Fruit fly (Drosophila melanogaster): Measurements from ENCODE around the gene Spn28Dc.

Gene Spn28Dc

dm6 chr2L:7971423-7971822 lies 35.6 kb downstream of the Spn28Dc start (continued):
- TF ChIP-seq pdm3 (GFP tag; optimal IDR thresholded peaks at IDR 0.05) (peak; percentile 52), CG8119 (GFP tag; IDR thresholded peaks at IDR 0.05) (peak; percentile 89), CG3919 (GFP tag; optimal IDR thresholded peaks at IDR 0.05) (peak; percentile 27), spab (GFP tag; optimal IDR thresholded peaks at IDR 0.05) (no peak), Hr4 (GFP tag; optimal IDR thresholded peaks at IDR 0.05) (peak; percentile 59), CG8319 (GFP tag; optimal IDR thresholded peaks at IDR 0.05) (no peak), topi (GFP tag; optimal IDR thresholded peaks at IDR 0.05) (peak; percentile 2), dsx (GFP tag; optimal IDR thresholded peaks at IDR 0.05; ENCODE audit: poor library complexity, severe bottlenecking) (no peak), salr (GFP tag; optimal IDR thresholded peaks at IDR 0.05) (peak in 1 of 2 experiments; percentile 58), net (GFP tag; optimal IDR thresholded peaks at IDR 0.05) (no peak), CG6792 (GFP tag; optimal IDR thresholded peaks at IDR 0.05) (peak; percentile 29), Sox102F (GFP tag; optimal IDR thresholded peaks at IDR 0.05) (no peak), Sox14 (GFP tag; optimal IDR thresholded peaks at IDR 0.05) (no peak), CG1621 (tag; optimal IDR thresholded peaks at IDR 0.05) (no peak), CG6854 (GFP tag; optimal IDR thresholded peaks at IDR 0.05) (no peak)

dm6 chr2L:7970001-7970400 lies 37.0 kb downstream of the Spn28Dc start:
- TF ChIP-seq acj6 (GFP tag; optimal IDR thresholded peaks at IDR 0.05): no peak
- no peak for TF ChIP-seq CG6854 (GFP tag; optimal IDR thresholded peaks at IDR 0.05)
- TF ChIP-seq salr (GFP tag; optimal IDR thresholded peaks at IDR 0.05): no peak
- TF ChIP-seq Eip93F (GFP tag; optimal IDR thresholded peaks at IDR 0.05): no peak
- TF ChIP-seq Met (GFP tag; optimal IDR thresholded peaks at IDR 0.05): no peak
- no peak for TF ChIP-seq dac (GFP tag; optimal IDR thresholded peaks at IDR 0.05)
- peak; percentile 5 for TF ChIP-seq vri (GFP tag; optimal IDR thresholded peaks at IDR 0.05)
- TF ChIP-seq CG6792 (GFP tag; optimal IDR thresholded peaks at IDR 0.05): no peak
- no peak for TF ChIP-seq eg (GFP tag; IDR thresholded peaks at IDR 0.05)
- no peak for TF ChIP-seq CG7368 (GFP tag; optimal IDR thresholded peaks at IDR 0.05)
- TF ChIP-seq CG16779 (tag; optimal IDR thresholded peaks at IDR 0.05): no peak
- no peak for TF ChIP-seq CG10631 (GFP tag; optimal IDR thresholded peaks at IDR 0.05)
- TF ChIP-seq Smox (GFP tag; optimal IDR thresholded peaks at IDR 0.05): no peak
- peak; percentile 62 for TF ChIP-seq Eip78C (GFP tag)
- TF ChIP-seq CG15336 (GFP tag; IDR thresholded peaks at IDR 0.05): no peak
- no peak for TF ChIP-seq CG11294 (GFP tag; IDR thresholded peaks at IDR 0.05)
- TF ChIP-seq Hr39 (GFP tag; optimal IDR thresholded peaks at IDR 0.05): no peak
- no peak for TF ChIP-seq Hr38 (GFP tag; optimal IDR thresholded peaks at IDR 0.05)
- TF ChIP-seq fkh (GFP tag; optimal IDR thresholded peaks at IDR 0.05): no peak
- peak; percentile 91 for TF ChIP-seq svp (GFP tag)
- no peak for TF ChIP-seq Blimp-1 (GFP tag; optimal IDR thresholded peaks at IDR 0.05)
- TF ChIP-seq CG1621 (tag; optimal IDR thresholded peaks at IDR 0.05): no peak

- no peak for TF ChIP-seq CG6163 (GFP tag; IDR thresholded peaks at IDR 0.05)
- TF ChIP-seq CG3919 (GFP tag; optimal IDR thresholded peaks at IDR 0.05): no peak
- TF ChIP-seq CG16779 (tag; optimal IDR thresholded peaks at IDR 0.05): no peak
- no peak for TF ChIP-seq OdsH (GFP tag; optimal IDR thresholded peaks at IDR 0.05)
- TF ChIP-seq Hr38 (GFP tag; optimal IDR thresholded peaks at IDR 0.05): no peak
- no peak for TF ChIP-seq Smox (GFP tag; optimal IDR thresholded peaks at IDR 0.05)
- no peak for TF ChIP-seq CG34406 (GFP tag; optimal IDR thresholded peaks at IDR 0.05)
- no peak for TF ChIP-seq CG11902 (GFP tag; optimal IDR thresholded peaks at IDR 0.05)
- TF ChIP-seq spab (GFP tag; optimal IDR thresholded peaks at IDR 0.05): no peak
- TF ChIP-seq Sox15 (GFP tag; optimal IDR thresholded peaks at IDR 0.05): no peak
- no peak for TF ChIP-seq Eip75B (GFP tag; optimal IDR thresholded peaks at IDR 0.05)
- TF ChIP-seq CG3032 (tag; optimal IDR thresholded peaks at IDR 0.05): no peak
- no peak for TF ChIP-seq CG8119 (GFP tag; IDR thresholded peaks at IDR 0.05)
- no peak for TF ChIP-seq CG6854 (GFP tag; optimal IDR thresholded peaks at IDR 0.05)
- no peak for TF ChIP-seq CG31627 (GFP tag; optimal IDR thresholded peaks at IDR 0.05)
- TF ChIP-seq Hr39 (GFP tag; optimal IDR thresholded peaks at IDR 0.05): no peak
Observed at dm6 chr2L:7969329-7969728, 37.7 kb downstream of the Spn28Dc start.
